Fruit fly (Drosophila melanogaster) whole organism, pupa: Measurements from ENCODE around the gene por.

Source experiments
- CG8159 ChIP-seq: fragments of 200-800 bp; sonication (Bioruptor generic); optimal IDR thresholded peaks from 3 replicates; lab custom pipeline; 2018; ENCODE audit warnings: missing biosample characterization, mild to moderate bottlenecking, missing genetic modification characterization, moderate library complexity
- CG8301 ChIP-seq: fragments of 200-800 bp; sonication (Bioruptor generic); optimal IDR thresholded peaks from 2 replicates; lab custom pipeline; 2018; ENCODE audit warnings: missing biosample characterization, mild to moderate bottlenecking, missing genetic modification characterization

Gene por

DNA sequence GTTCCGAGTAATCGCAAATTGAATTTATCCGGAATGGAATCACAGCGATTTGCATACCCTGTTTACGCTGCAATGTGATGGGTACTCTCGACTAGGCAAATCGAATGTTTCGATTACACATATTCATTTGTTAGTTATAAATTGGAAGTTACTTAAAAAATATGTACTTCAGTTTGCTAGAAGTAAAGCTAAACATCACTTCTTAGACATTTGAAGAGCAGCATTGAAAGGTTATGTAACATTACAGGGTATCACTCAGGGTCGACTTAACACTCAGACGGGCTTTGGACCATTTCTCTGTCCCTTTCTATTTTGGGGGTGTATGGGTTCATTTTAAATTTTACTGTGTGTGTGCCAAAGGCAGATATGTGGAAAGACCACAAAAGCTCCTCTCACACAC lies 38.6 kb downstream of the por start:
- TF ChIP-seq CG8301, result no peak
- peak; percentile 19 for TF ChIP-seq CG8159 (tag; lab: Kevin White, UChicago)
